Fruit fly (Drosophila melanogaster) whole organism, embryonic: ENCODE data around the gene CG10068.
A peak's percentile ranks its signal among the peaks of the same experiment; 100 is the strongest.

Source experiments
- Antp ChIP-seq: fragments of 200-800 bp; sonication (Bioruptor generic); optimal IDR thresholded peaks from 3 replicates; lab custom pipeline; 2016; ENCODE audit warnings: missing biosample characterization, missing genetic modification characterization
- CG10147 ChIP-seq: fragments of 200-800 bp; sonication (Bioruptor generic); optimal IDR thresholded peaks from 2 replicates; lab custom pipeline; 2019; ENCODE audit warnings: missing biosample characterization, mild to moderate bottlenecking, missing genetic modification characterization, moderate library complexity
- CG10462 ChIP-seq: fragments of 200-800 bp; sonication (Bioruptor generic); optimal IDR thresholded peaks from 2 replicates; lab custom pipeline; 2016; ENCODE audit warnings: missing biosample characterization, missing genetic modification characterization
- CG11504 ChIP-seq: fragments of 200-800 bp; sonication (Bioruptor generic); optimal IDR thresholded peaks from 3 replicates; lab custom pipeline; 2019; ENCODE audit warnings: missing biosample characterization, mild to moderate bottlenecking, missing genetic modification characterization, moderate library complexity
- CG12769 ChIP-seq: fragments of 200-800 bp; sonication (Bioruptor generic); optimal IDR thresholded peaks from 2 replicates; lab custom pipeline; 2019; ENCODE audit warnings: missing biosample characterization, mild to moderate bottlenecking, missing genetic modification characterization, moderate library complexity
- CG13123 ChIP-seq: fragments of 200-800 bp; sonication (Bioruptor generic); optimal IDR thresholded peaks from 2 replicates; lab custom pipeline; 2016; ENCODE audit warnings: missing biosample characterization, missing genetic modification characterization
- CG14441 ChIP-seq: fragments of 200-800 bp; sonication (Bioruptor generic); IDR thresholded peaks from 2 replicates; pipeline ENCODE4 v1.3.6; 2022; ENCODE audit warnings: missing biosample characterization, missing genetic modification characterization
- CG17361 ChIP-seq: fragments of 200-800 bp; sonication (Bioruptor generic); IDR thresholded peaks from 3 replicates; pipeline ENCODE4 v1.3.6; 2022; ENCODE audit warnings: missing biosample characterization, missing genetic modification characterization
- CG30403 ChIP-seq: fragments of 200-800 bp; sonication (Bioruptor generic); optimal IDR thresholded peaks from 3 replicates; lab custom pipeline; 2016; ENCODE audit warnings: missing biosample characterization, missing genetic modification characterization
- CG3407 ChIP-seq: fragments of 200-800 bp; sonication (Bioruptor generic); optimal IDR thresholded peaks from 2 replicates; lab custom pipeline; 2018; ENCODE audit warnings: missing biosample characterization, mild to moderate bottlenecking, missing genetic modification characterization
- CG34224 ChIP-seq: fragments of 200-800 bp; sonication (Bioruptor generic); IDR thresholded peaks from 3 replicates; pipeline ENCODE4 v1.3.6; 2022; ENCODE audit warnings: missing biosample characterization, missing genetic modification characterization; ENCODE audit not compliant: partially characterized antibody
- CG6254 ChIP-seq: fragments of 200-800 bp; sonication (Bioruptor generic); optimal IDR thresholded peaks from 3 replicates; lab custom pipeline; 2017; ENCODE audit warnings: mild to moderate bottlenecking, missing biosample characterization, missing genetic modification reagents, missing genetic modification characterization
- CG8290 ChIP-seq, 3 experiments: fragments of 200-800 bp; sonication (Bioruptor generic); optimal IDR thresholded peaks; 2 replicates each; lab custom pipeline; 2016 to 2019; ENCODE audit warnings: missing biosample characterization in 3 of 3, missing genetic modification characterization in 3 of 3, mild to moderate bottlenecking in 2 of 3, moderate library complexity in 1 of 3
- CG9609 ChIP-seq: fragments of 200-800 bp; sonication (Bioruptor generic); optimal IDR thresholded peaks from 3 replicates; lab custom pipeline; 2016; ENCODE audit warnings: missing biosample characterization, missing genetic modification characterization
- D ChIP-seq, 2 experiments: fragments of 200-800 bp in 1 of 2; fragments of >200 bp in 1 of 2; sonication (Bioruptor generic) in 1 of 2; optimal IDR thresholded peaks; 2 replicates in 1 of 2; 3 replicates in 1 of 2; lab custom pipeline; 2017; ENCODE audit warnings: mild to moderate bottlenecking in 1 of 2, missing biosample characterization in 1 of 2, missing genetic modification characterization in 1 of 2, missing genetic modification reagents in 1 of 2
- D19A ChIP-seq: fragments of 200-800 bp; optimal IDR thresholded peaks from 3 replicates; lab custom pipeline; 2019; ENCODE audit warnings: missing biosample characterization, mild to moderate bottlenecking, missing genetic modification characterization, moderate library complexity
- Dek ChIP-seq: fragments of 200-800 bp; sonication (Bioruptor generic); optimal IDR thresholded peaks from 3 replicates; lab custom pipeline; 2019; ENCODE audit warnings: missing biosample characterization, mild to moderate bottlenecking, missing genetic modification characterization, moderate library complexity
- Elba2 ChIP-seq: fragments of 200-800 bp; sonication (Bioruptor generic); optimal IDR thresholded peaks from 3 replicates; lab custom pipeline; 2016; ENCODE audit warnings: missing biosample characterization, missing genetic modification characterization
- Ets65A ChIP-seq: fragments of 200-800 bp; sonication (Bioruptor generic); peaks from one replicate; lab custom pipeline; 2016; ENCODE audit warnings: missing biosample characterization, missing genetic modification characterization
- Hr3 ChIP-seq: fragments of 200-800 bp; sonication (Bioruptor generic); optimal IDR thresholded peaks from 3 replicates; lab custom pipeline; 2016; ENCODE audit warnings: missing biosample characterization, missing genetic modification characterization
- MTF-1 ChIP-seq: fragments of 200-800 bp; sonication (Bioruptor generic); optimal IDR thresholded peaks from 2 replicates; lab custom pipeline; 2018; ENCODE audit warnings: missing biosample characterization, mild to moderate bottlenecking, missing genetic modification characterization, borderline replicate concordance
- Max ChIP-seq: fragments of 200-800 bp; sonication (Bioruptor generic); optimal IDR thresholded peaks from 2 replicates; lab custom pipeline; 2016; ENCODE audit warnings: missing biosample characterization, mild to moderate bottlenecking, missing genetic modification characterization
- Neu2 ChIP-seq: fragments of 200-800 bp; sonication (Bioruptor generic); optimal IDR thresholded peaks from 3 replicates; lab custom pipeline; 2016; ENCODE audit warnings: missing biosample characterization, missing genetic modification characterization, borderline replicate concordance
- Oaz ChIP-seq: fragments of 200-800 bp; sonication (Bioruptor generic); IDR thresholded peaks from 2 replicates; pipeline ENCODE4 v1.3.6; 2022; ENCODE audit warnings: missing biosample characterization, missing genetic modification characterization
- Pdp1 ChIP-seq, 2 experiments: fragments of 200-800 bp; sonication (Bioruptor generic); optimal IDR thresholded peaks; 3 replicates each; lab custom pipeline; 2016; ENCODE audit warnings: missing biosample characterization in 2 of 2, missing genetic modification characterization in 2 of 2, mild to moderate bottlenecking in 1 of 2, moderate library complexity in 1 of 2
- Ptx1 ChIP-seq: fragments of 200-800 bp; sonication (Bioruptor generic); IDR thresholded peaks from 2 replicates; pipeline ENCODE4 v1.3.6; 2022; ENCODE audit warnings: missing biosample characterization, missing genetic modification characterization
- Sin3A ChIP-seq: fragments of >200 bp; optimal IDR thresholded peaks from 2 replicates; lab custom pipeline; 2018
- Xrp1 ChIP-seq: fragments of 200-800 bp; sonication (Bioruptor generic); IDR thresholded peaks from 2 replicates; pipeline ENCODE4 v1.3.6; 2022; ENCODE audit warnings: missing biosample characterization, missing genetic modification characterization
- amos ChIP-seq: fragments of 200-800 bp; sonication (Bioruptor generic); IDR thresholded peaks from 2 replicates; pipeline ENCODE4 v1.3.6; 2022; ENCODE audit warnings: missing biosample characterization, missing genetic modification characterization; ENCODE audit not compliant: partially characterized antibody
- cato ChIP-seq: fragments of 200-800 bp; sonication (Bioruptor generic); optimal IDR thresholded peaks from 2 replicates; lab custom pipeline; 2016; ENCODE audit warnings: missing biosample characterization, missing genetic modification characterization, borderline replicate concordance
- esg ChIP-seq: fragments of 200-800 bp; sonication (Bioruptor generic); conservative IDR thresholded peaks from 2 replicates; pipeline ENCODE4 v1.3.6; 2022; ENCODE audit warnings: missing biosample characterization, missing genetic modification characterization
- ftz-f1 ChIP-seq: fragments of 200-800 bp; sonication (Bioruptor generic); optimal IDR thresholded peaks from 2 replicates; lab custom pipeline; 2016; ENCODE audit warnings: missing biosample characterization, missing genetic modification characterization
- fu2 ChIP-seq: fragments of 200-800 bp; sonication (Bioruptor generic); optimal IDR thresholded peaks from 2 replicates; lab custom pipeline; 2016; ENCODE audit warnings: missing biosample characterization, missing genetic modification characterization
- gem ChIP-seq: fragments of 200-800 bp; sonication (Bioruptor generic); optimal IDR thresholded peaks from 2 replicates; lab custom pipeline; 2019; ENCODE audit warnings: missing biosample characterization, mild to moderate bottlenecking, missing genetic modification characterization, moderate library complexity
- kah ChIP-seq: fragments of 200-800 bp; sonication (Bioruptor generic); optimal IDR thresholded peaks from 2 replicates; lab custom pipeline; 2018; ENCODE audit warnings: missing biosample characterization, mild to moderate bottlenecking, missing genetic modification characterization
- nerfin-1 ChIP-seq: fragments of 200-800 bp; sonication (Bioruptor generic); optimal IDR thresholded peaks from 3 replicates; lab custom pipeline; 2019; ENCODE audit warnings: missing biosample characterization, mild to moderate bottlenecking, missing genetic modification characterization, moderate library complexity
- nom ChIP-seq: fragments of 200-800 bp; sonication (Bioruptor generic); optimal IDR thresholded peaks from 2 replicates; lab custom pipeline; 2017; ENCODE audit warnings: missing biosample characterization, missing genetic modification characterization, mild to moderate bottlenecking, moderate library complexity, missing genetic modification reagents
- repo ChIP-seq: fragments of 200-800 bp; sonication (Bioruptor generic); optimal IDR thresholded peaks from 2 replicates; lab custom pipeline; 2016; ENCODE audit warnings: missing biosample characterization, missing genetic modification characterization
- rib ChIP-seq: fragments of 200-800 bp; sonication (Bioruptor generic); IDR thresholded peaks from 2 replicates; pipeline ENCODE4 v1.3.6; 2022; ENCODE audit warnings: missing biosample characterization, missing genetic modification characterization
- schlank ChIP-seq: fragments of 200-800 bp; sonication (Bioruptor generic); optimal IDR thresholded peaks from 2 replicates; lab custom pipeline; 2018; ENCODE audit warnings: missing biosample characterization, mild to moderate bottlenecking, missing genetic modification characterization
- sd ChIP-seq: fragments of 200-800 bp; sonication (Bioruptor generic); optimal IDR thresholded peaks from 3 replicates; lab custom pipeline; 2018; ENCODE audit warnings: missing biosample characterization, mild to moderate bottlenecking, missing genetic modification characterization, moderate library complexity
- slp2 ChIP-seq: fragments of 200-800 bp; sonication (Bioruptor generic); optimal IDR thresholded peaks from 2 replicates; lab custom pipeline; 2016; ENCODE audit warnings: missing biosample characterization, missing genetic modification characterization
- sqz ChIP-seq: fragments of 200-800 bp; sonication (Bioruptor generic); optimal IDR thresholded peaks from 3 replicates; lab custom pipeline; 2018; ENCODE audit warnings: missing biosample characterization, mild to moderate bottlenecking, missing genetic modification characterization
- z ChIP-seq: fragments of 200-800 bp; sonication (Bioruptor generic); IDR thresholded peaks from 3 replicates; pipeline ENCODE4 v1.3.6; 2022; ENCODE audit warnings: missing biosample characterization, missing genetic modification characterization
- zf30C ChIP-seq: fragments of 200-800 bp; sonication (Bioruptor generic); optimal IDR thresholded peaks from 3 replicates; lab custom pipeline; 2018; ENCODE audit warnings: missing biosample characterization, mild to moderate bottlenecking, missing genetic modification characterization
- zfh2 ChIP-seq: fragments of 200-800 bp; sonication (Bioruptor generic); optimal IDR thresholded peaks from 2 replicates; lab custom pipeline; 2016; ENCODE audit warnings: missing biosample characterization, missing genetic modification characterization

CG10068 gene

dm6 chr3R:7122172-7123072 lies 5.4 kb downstream of the CG10068 start (continued):
- peak; percentile 19 for TF ChIP-seq gem (tag; lab: Kevin White, UChicago)
- no peak for TF ChIP-seq sqz (GFP tag; lab: Kevin White, UChicago)
- TF ChIP-seq CG9609 (GFP tag; lab: Kevin White, UChicago): no peak
- TF ChIP-seq Xrp1 (GFP tag; lab: Robert Waterston, UW): no peak; the same call in 1 of the 2 replicates
- no peak for TF ChIP-seq Oaz (GFP tag; lab: Robert Waterston, UW)
- peak; percentile 70 for TF ChIP-seq nerfin-1
- no peak for TF ChIP-seq D (optimal IDR thresholded peaks at IDR 0.05; lab: Kevin White, UChicago)
- TF ChIP-seq D (GFP tag; optimal IDR thresholded peaks at IDR 0.05; lab: Kevin White, UChicago): peak; percentile 13

dm6 chr3R:7117590-7117989 lies 10.2 kb downstream of the CG10068 start, which contains the start of gene Mlp84B:
Gene Mlp84B, minus strand, starts transcription at chr3R:7117732.
- peak; percentile 11 for TF ChIP-seq sd
- TF ChIP-seq CG10462: no peak
- TF ChIP-seq rib (GFP tag; lab: Robert Waterston, UW): no peak
- peak; percentile 55 for TF ChIP-seq CG12769
- no peak for TF ChIP-seq ftz-f1 (GFP tag; lab: Kevin White, UChicago)
- no peak for TF ChIP-seq D19A (tag; lab: Kevin White, UChicago)
- no peak for TF ChIP-seq nerfin-1
- no peak for TF ChIP-seq CG6254 (GFP tag; lab: Kevin White, UChicago)
- no peak for TF ChIP-seq kah (GFP tag; lab: Kevin White, UChicago)
- no peak for TF ChIP-seq Ets65A (GFP tag; lab: Kevin White, UChicago)
- TF ChIP-seq CG10147 (GFP tag; lab: Kevin White, UChicago): no peak
- no peak for TF ChIP-seq esg (GFP tag; lab: Robert Waterston, UW)
- TF ChIP-seq Xrp1 (GFP tag; lab: Robert Waterston, UW): no peak
- TF ChIP-seq Neu2 (GFP tag; lab: Kevin White, UChicago): no peak
- no peak for TF ChIP-seq nom (GFP tag; lab: Kevin White, UChicago)
- TF ChIP-seq slp2 (GFP tag; lab: Kevin White, UChicago): no peak
- no peak for TF ChIP-seq cato (GFP tag; lab: Kevin White, UChicago)
- TF ChIP-seq zfh2 (GFP tag; lab: Kevin White, UChicago): no peak
- peak; percentile 98 for TF ChIP-seq MTF-1 (GFP tag; lab: Kevin White, UChicago)
- TF ChIP-seq Dek (tag; lab: Kevin White, UChicago): no peak
- TF ChIP-seq repo (GFP tag; lab: Kevin White, UChicago): no peak

- no peak for TF ChIP-seq CG8290 (GFP tag; optimal IDR thresholded peaks at IDR 0.05; lab: Kevin White, UChicago)
- no peak for TF ChIP-seq CG8290 (tag; optimal IDR thresholded peaks at IDR 0.05; lab: Kevin White, UChicago)
- no peak for TF ChIP-seq Elba2 (GFP tag; lab: Kevin White, UChicago)
- no peak for TF ChIP-seq Pdp1 (GFP tag; optimal IDR thresholded peaks at IDR 0.05; lab: Kevin White, UChicago)
- TF ChIP-seq Hr3 (GFP tag; lab: Kevin White, UChicago): no peak
- no peak for TF ChIP-seq Ptx1 (GFP tag; lab: Robert Waterston, UW)
- no peak for TF ChIP-seq fu2 (GFP tag; lab: Kevin White, UChicago)
- no peak for TF ChIP-seq Max (GFP tag; lab: Kevin White, UChicago)
- TF ChIP-seq CG17361 (GFP tag; lab: Robert Waterston, UW): no peak
- no peak for TF ChIP-seq CG34224 (GFP tag; lab: Robert Waterston, UW)
- peak; percentile 80 for TF ChIP-seq z (GFP tag; lab: Robert Waterston, UW)
- no peak for TF ChIP-seq CG14441
- TF ChIP-seq CG13123: no peak
- peak; percentile 15; the same call in 1 of the 2 replicates for TF ChIP-seq amos (GFP tag; lab: Robert Waterston, UW)
- TF ChIP-seq schlank (tag; lab: Kevin White, UChicago): no peak
- no peak for TF ChIP-seq zf30C (GFP tag; lab: Kevin White, UChicago)
- no peak for TF ChIP-seq CG3407 (GFP tag; lab: Kevin White, UChicago)
- no peak for TF ChIP-seq CG30403 (GFP tag; lab: Kevin White, UChicago)
- peak; percentile 7 for TF ChIP-seq CG11504
- no peak for TF ChIP-seq Sin3A (lab: Kevin White, UChicago)
- TF ChIP-seq Antp (GFP tag; lab: Kevin White, UChicago): no peak
Observed at dm6 chr3R:7116511-7116910, 11.3 kb downstream of the CG10068 start.
